Worm (Caenorhabditis elegans): ENCODE results near the gene F09G8.7.

DNA sequence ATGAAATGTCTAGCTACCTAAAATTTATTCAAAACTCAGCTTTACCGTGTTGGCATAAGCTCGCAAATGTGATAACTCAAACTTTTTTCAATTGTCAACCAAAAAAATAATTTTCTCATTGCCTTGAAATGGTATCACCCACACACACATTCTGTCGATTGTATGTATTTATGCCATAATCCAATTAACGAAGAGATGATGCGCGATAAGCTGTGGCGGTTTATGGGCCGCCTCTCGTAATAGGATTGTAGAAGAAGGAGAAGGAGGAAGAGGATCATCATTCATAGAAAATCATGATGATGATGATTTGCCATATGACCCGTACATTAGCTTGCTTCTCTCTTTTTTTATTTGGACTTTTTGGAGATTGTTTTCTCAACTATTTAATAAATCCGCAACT, 21.0 kb upstream of the F09G8.7 start:
- TF ChIP-seq ztf-23 (GFP tag; IDR thresholded peaks at IDR 0.05) (no peak), med-1 (GFP tag; optimal IDR thresholded peaks at IDR 0.05; ENCODE audit: insufficient read depth) (no peak)

Measured in whole organism, midembryonic.